Worm (Caenorhabditis elegans) whole organism, L1 larva: ENCODE data around the gene F59B1.2.

ENCODE experiments used
- alr-1 ChIP-seq: fragments of 200-800 bp; sonication (Bioruptor generic); optimal IDR thresholded peaks from 2 replicates; lab custom pipeline; 2018; ENCODE audit warnings: borderline replicate concordance, mild to moderate bottlenecking, missing genetic modification characterization, missing compliant biosample characterization
- aly-2 ChIP-seq: fragments of 150-350 bp; optimal IDR thresholded peaks from 2 replicates; lab custom pipeline; 2014; ENCODE audit warnings: missing biosample characterization, missing genetic modification characterization
- ama-1 ChIP-seq: fragments of 150-350 bp; optimal IDR thresholded peaks from 2 replicates; lab custom pipeline; 2014
- blmp-1 ChIP-seq: fragments of 150-350 bp; optimal IDR thresholded peaks from 2 replicates; lab custom pipeline; 2014; ENCODE audit warnings: missing biosample characterization, missing genetic modification characterization
- ceh-82 ChIP-seq, 3 experiments: fragments of 150-350 bp in 1 of 3; sonication (generic microtip) in 2 of 3; optimal IDR thresholded peaks; 2 replicates each; lab custom pipeline; 2014 to 2017; ENCODE audit warnings: missing biosample characterization in 3 of 3, missing genetic modification characterization in 3 of 3
- ceh-90 ChIP-seq: sonication (generic microtip); optimal IDR thresholded peaks from 2 replicates; lab custom pipeline; 2016; ENCODE audit warnings: missing genetic modification characterization, missing compliant biosample characterization
- dsc-1 ChIP-seq: sonication (generic microtip); optimal IDR thresholded peaks from 2 replicates; lab custom pipeline; 2016; ENCODE audit warnings: mild to moderate bottlenecking, missing genetic modification characterization, missing compliant biosample characterization
- efl-1 ChIP-seq, 4 experiments: fragments of 150-350 bp; optimal IDR thresholded peaks in 3 of 4; peaks in 1 of 4; 1 replicate in 1 of 4; 2 replicates in 3 of 4; lab custom pipeline; 2014; ENCODE audit warnings: missing biosample characterization in 2 of 4, missing genetic modification characterization in 2 of 4, missing genetic modification reagents in 2 of 4
- efl-3 ChIP-seq: fragments of 200-800 bp; sonication (Bioruptor generic); optimal IDR thresholded peaks from 2 replicates; lab custom pipeline; 2018; ENCODE audit warnings: mild to moderate bottlenecking, missing genetic modification characterization, missing compliant biosample characterization
- fkh-8 ChIP-seq: sonication (generic microtip); optimal IDR thresholded peaks from 2 replicates; lab custom pipeline; 2016; ENCODE audit warnings: mild to moderate bottlenecking, missing genetic modification characterization, missing compliant biosample characterization
- fos-1 ChIP-seq: fragments of 150-350 bp; optimal IDR thresholded peaks from 2 replicates; lab custom pipeline; 2014; ENCODE audit warnings: missing biosample characterization, missing genetic modification characterization
- grh-1 ChIP-seq: fragments of 200-800 bp; sonication (Bioruptor generic); IDR thresholded peaks from 2 replicates; pipeline ENCODE4 v1.3.6; 2022; ENCODE audit warnings: missing genetic modification reagents, missing genetic modification characterization, missing compliant biosample characterization
- hpl-2 ChIP-seq: fragments of 150-350 bp; optimal IDR thresholded peaks from 2 replicates; lab custom pipeline; 2014; ENCODE audit warnings: missing biosample characterization, missing genetic modification reagents, missing genetic modification characterization
- isw-1 ChIP-seq: fragments of 200-800 bp; sonication (Bioruptor generic); IDR thresholded peaks from 2 replicates; pipeline ENCODE4 v1.3.6; 2022; ENCODE audit warnings: missing genetic modification characterization, missing compliant biosample characterization
- jun-1 ChIP-seq: fragments of 150-350 bp; optimal IDR thresholded peaks from 2 replicates; lab custom pipeline; 2014; ENCODE audit warnings: missing biosample characterization, missing genetic modification reagents, missing genetic modification characterization
- lin-13 ChIP-seq: fragments of 150-350 bp; optimal IDR thresholded peaks from 2 replicates; lab custom pipeline; 2014; ENCODE audit warnings: missing biosample characterization, missing genetic modification reagents, missing genetic modification characterization
- lin-14 ChIP-seq: fragments of 200-800 bp; sonication (Bioruptor generic); optimal IDR thresholded peaks from 2 replicates; lab custom pipeline; 2018; ENCODE audit warnings: mild to moderate bottlenecking, missing genetic modification characterization, moderate library complexity, missing compliant biosample characterization
- lsy-2 ChIP-seq, 2 experiments: fragments of 150-350 bp; optimal IDR thresholded peaks; 2 replicates each; lab custom pipeline; 2014; ENCODE audit warnings: missing biosample characterization in 2 of 2, missing genetic modification characterization in 2 of 2
- mdl-1 ChIP-seq, 2 experiments: fragments of 150-350 bp; optimal IDR thresholded peaks; 2 replicates each; lab custom pipeline; 2014 to 2017; ENCODE audit warnings: missing biosample characterization in 2 of 2, missing genetic modification characterization in 2 of 2, inconsistent platforms in 1 of 2
- mef-2 ChIP-seq: fragments of 150-350 bp; optimal IDR thresholded peaks from 2 replicates; lab custom pipeline; 2014; ENCODE audit warnings: missing biosample characterization, missing genetic modification characterization
- nhr-12 ChIP-seq: sonication (generic microtip); optimal IDR thresholded peaks from 2 replicates; lab custom pipeline; 2017; ENCODE audit warnings: missing biosample characterization, missing genetic modification characterization
- nhr-19 ChIP-seq: fragments of 200-800 bp; sonication (Bioruptor generic); conservative IDR thresholded peaks from 2 replicates; pipeline ENCODE4 v1.3.6; 2022; ENCODE audit warnings: missing genetic modification characterization, missing compliant biosample characterization
- nhr-28 ChIP-seq: fragments of 150-350 bp; optimal IDR thresholded peaks from 2 replicates; lab custom pipeline; 2014; ENCODE audit warnings: missing biosample characterization, missing genetic modification characterization
- nhr-85 ChIP-seq: sonication (generic microtip); peaks from one replicate; lab custom pipeline; 2016; ENCODE audit warnings: missing genetic modification characterization, inconsistent platforms, missing compliant biosample characterization
- rnt-1 ChIP-seq: sonication (generic microtip); optimal IDR thresholded peaks from 2 replicates; lab custom pipeline; 2016; ENCODE audit warnings: mild to moderate bottlenecking, missing genetic modification characterization, moderate library complexity, missing compliant biosample characterization
- unc-130 ChIP-seq: fragments of 150-350 bp; optimal IDR thresholded peaks from 2 replicates; lab custom pipeline; 2017; ENCODE audit warnings: missing biosample characterization, missing genetic modification characterization, inconsistent platforms
- unc-98 ChIP-seq: fragments of 200-800 bp; sonication (Bioruptor generic); IDR thresholded peaks from 2 replicates; pipeline ENCODE4 v1.3.6; 2022; ENCODE audit warnings: missing genetic modification characterization, missing compliant biosample characterization
- zag-1 ChIP-seq: fragments of 150-350 bp; optimal IDR thresholded peaks from 2 replicates; lab custom pipeline; 2014; ENCODE audit warnings: missing biosample characterization, missing genetic modification characterization
- zip-4 ChIP-seq: fragments of 200-800 bp; sonication (Bioruptor generic); optimal IDR thresholded peaks from 2 replicates; lab custom pipeline; 2018; ENCODE audit warnings: mild to moderate bottlenecking, missing genetic modification characterization, moderate library complexity, missing compliant biosample characterization
- ztf-11 ChIP-seq, 2 experiments: sonication (generic microtip); optimal IDR thresholded peaks; 2 replicates each; lab custom pipeline; 2016 to 2017; ENCODE audit warnings: missing genetic modification characterization in 2 of 2, missing biosample characterization in 1 of 2, missing compliant biosample characterization in 1 of 2
- ztf-4 ChIP-seq: fragments of 150-350 bp; optimal IDR thresholded peaks from 2 replicates; lab custom pipeline; 2014; ENCODE audit warnings: missing biosample characterization, missing genetic modification characterization

The F59B1.2 gene

DNA sequence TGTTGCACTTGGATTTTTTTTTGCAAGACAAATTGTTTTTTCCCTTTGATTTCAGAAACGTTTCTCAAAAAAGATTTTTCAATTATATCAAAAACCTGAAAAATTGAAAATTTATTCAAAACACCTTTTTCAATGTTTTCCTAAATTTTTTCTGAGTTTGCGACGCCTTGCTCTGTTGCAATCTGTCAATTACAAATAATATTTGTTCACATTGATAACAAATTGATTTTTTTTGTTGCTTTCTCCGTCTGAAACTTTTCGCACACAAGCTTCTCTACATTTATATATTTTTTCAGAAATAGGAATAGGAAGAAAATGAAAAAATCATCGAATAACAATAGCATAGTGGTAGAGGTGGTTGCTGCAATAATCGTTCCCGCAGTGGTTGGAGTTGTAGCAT, 35.3 kb downstream of the F59B1.2 start, which contains the start of gene Y39H10B.2:
Gene Y39H10B.2 (plus strand): TSS at position 301 of the 400 bp plus-strand sequence.
- TF ChIP-seq lsy-2 (tag; optimal IDR thresholded peaks at IDR 0.05; lab: Kevin White, UChicago) (no peak), ceh-82 (tag; optimal IDR thresholded peaks at IDR 0.05; lab: Kevin White, UChicago) (no peak), unc-98 (no peak)

- TF ChIP-seq hpl-2 = no peak
- no peak for TF ChIP-seq lin-13 (GFP tag; lab: Kevin White, UChicago)
- no peak for TF ChIP-seq ceh-90 (tag; lab: Kevin White, UChicago)
- TF ChIP-seq nhr-28 = no peak
Observed at ce11 chrV:3670499-3670898, 37.4 kb downstream of the F59B1.2 start, which contains the start of gene Y39H10B.3. Gene Y39H10B.3 (plus strand): TSS chrV:3670799.

ce11 chrV:3673080-3673479, 39.9 kb downstream of the F59B1.2 start, which contains the start of gene pals-33:
Gene pals-33 (plus strand): TSS chrV:3673380.
- TF ChIP-seq jun-1 (tag; lab: Kevin White, UChicago) (no peak), aly-2 (tag; lab: Kevin White, UChicago) (no peak), ztf-11 (tag; optimal IDR thresholded peaks at IDR 0.05; lab: Kevin White, UChicago) (no peak), fkh-8 (no peak), fos-1 (tag; lab: Kevin White, UChicago) (no peak), efl-1 (optimal IDR thresholded peaks at IDR 0.05; lab: Kevin White, UChicago) (no peak), efl-1 (GFP tag; optimal IDR thresholded peaks at IDR 0.05 in 1 of 2; lab: Kevin White, UChicago) (no peak), mdl-1 (tag; optimal IDR thresholded peaks at IDR 0.05; lab: Kevin White, UChicago) (no peak), nhr-85 (no peak), grh-1 (GFP tag; lab: Robert Waterston, UW) (no peak), efl-3 (GFP tag; lab: Kevin White, UChicago) (no peak), nhr-12 (tag; lab: Kevin White, UChicago) (no peak), isw-1 (GFP tag; lab: Robert Waterston, UW) (no peak), ztf-4 (no peak), dsc-1 (tag; lab: Kevin White, UChicago) (no peak), zip-4 (GFP tag; lab: Kevin White, UChicago) (no peak)

DNA sequence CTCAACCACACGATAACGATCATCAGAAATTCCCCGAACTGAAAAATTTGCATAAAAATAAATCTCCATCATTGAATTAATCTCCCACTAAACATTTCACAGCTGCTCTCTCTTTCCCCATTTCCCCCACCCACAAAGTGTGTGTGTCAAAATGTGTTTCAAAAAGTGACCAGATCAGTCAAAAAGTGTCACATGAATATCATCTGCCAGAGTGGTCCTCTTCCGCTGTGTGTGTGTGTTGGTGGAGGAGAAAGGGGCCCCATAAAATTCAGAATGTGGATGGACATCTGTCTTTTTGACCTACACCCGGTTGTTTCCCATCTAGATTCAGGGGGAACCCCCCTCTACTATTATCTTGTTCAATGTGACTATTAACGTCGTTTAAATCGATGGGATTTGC, 44.1 kb downstream of the F59B1.2 start:
- TF ChIP-seq lin-14 (GFP tag; lab: Kevin White, UChicago) (peak; percentile 89), mef-2 (tag; lab: Kevin White, UChicago) (no peak), rnt-1 (tag; lab: Kevin White, UChicago) (peak; percentile 57), alr-1 (tag; lab: Kevin White, UChicago) (no peak), ama-1 (lab: Kevin White, UChicago) (no peak), lsy-2 (tag; optimal IDR thresholded peaks at IDR 0.05; lab: Kevin White, UChicago) (peak; percentile 23 to 33), nhr-19 (GFP tag; lab: Robert Waterston, UW) (peak; percentile 44; the same call in 1 of the 2 replicates), unc-130 (tag; lab: Kevin White, UChicago) (peak; percentile 42), efl-1 (optimal IDR thresholded peaks at IDR 0.05; lab: Kevin White, UChicago) (no peak), efl-1 (GFP tag; optimal IDR thresholded peaks at IDR 0.05 in 1 of 2; lab: Kevin White, UChicago) (peak in 1 of 2 experiments; percentile 64)

DNA sequence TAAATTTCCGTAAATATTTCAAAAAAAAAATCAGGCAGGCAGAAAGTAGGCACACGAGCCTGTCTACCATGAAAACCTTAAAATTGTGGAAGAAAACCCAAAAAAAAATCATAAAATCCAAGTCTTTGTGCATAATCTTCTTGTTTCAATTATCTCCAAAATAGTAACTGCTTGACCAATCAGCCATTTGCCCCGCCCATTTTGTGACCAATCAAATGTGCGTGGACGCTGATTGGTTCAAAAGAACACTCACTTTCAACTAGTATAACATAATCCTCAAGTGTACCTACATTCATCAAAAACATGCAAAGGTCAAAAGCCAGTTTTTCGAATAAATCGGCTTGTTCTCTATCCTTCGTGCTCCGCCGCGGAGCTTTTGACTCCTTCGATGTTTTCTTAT, 45.4 kb downstream of the F59B1.2 start:
- TF ChIP-seq nhr-85 = no peak
- peak; percentile 17 for TF ChIP-seq lin-14 (GFP tag; lab: Kevin White, UChicago)

DNA sequence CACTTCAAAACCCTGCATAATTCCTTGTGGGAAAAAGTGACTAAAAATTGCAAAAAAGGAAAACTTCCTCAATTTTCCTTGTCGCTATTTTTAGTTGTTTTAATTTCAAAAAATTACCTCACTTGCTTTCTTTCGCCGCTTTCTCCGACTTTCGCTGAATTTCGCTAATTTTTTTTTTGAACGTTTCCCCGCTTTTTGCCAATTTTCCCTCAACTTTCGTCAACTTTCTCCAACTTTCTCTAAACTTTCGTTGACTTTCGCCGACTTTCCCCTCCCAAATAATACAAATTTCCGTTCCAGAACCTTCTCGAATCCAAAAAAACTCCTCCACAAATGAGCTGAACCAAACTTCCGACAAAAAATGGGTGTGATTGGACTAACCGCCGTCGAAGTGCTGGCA, 49.4 kb downstream of the F59B1.2 start, which contains the start of gene W08A12.3:
Gene W08A12.3 (plus strand): TSS at position 301 of the 400 bp plus-strand sequence.
- TF ChIP-seq aly-2 (tag; lab: Kevin White, UChicago) (no peak), nhr-85 (peak; percentile 5), blmp-1 (peak; percentile 21), zag-1 (tag; lab: Kevin White, UChicago) (no peak)
